Worm (Caenorhabditis elegans) whole organism, L1 larva: ENCODE measurements around the gene vps-45.
A peak's percentile ranks its signal among the peaks of the same experiment; 100 is the strongest.

ENCODE experiments used
- jun-1 ChIP-seq: fragments of 150-350 bp; optimal IDR thresholded peaks from 2 replicates; lab custom pipeline; 2014; ENCODE audit warnings: missing biosample characterization, missing genetic modification reagents, missing genetic modification characterization
- nhr-12 ChIP-seq: sonication (generic microtip); optimal IDR thresholded peaks from 2 replicates; lab custom pipeline; 2017; ENCODE audit warnings: missing biosample characterization, missing genetic modification characterization
- nhr-76 ChIP-seq: sonication (generic microtip); optimal IDR thresholded peaks from 2 replicates; lab custom pipeline; 2017; ENCODE audit warnings: missing biosample characterization, missing genetic modification characterization
- nhr-90 ChIP-seq: sonication (generic microtip); optimal IDR thresholded peaks from 2 replicates; lab custom pipeline; 2016; ENCODE audit warnings: mild to moderate bottlenecking, missing genetic modification characterization, missing compliant biosample characterization; ENCODE audit not compliant: poor library complexity
- pax-3 ChIP-seq: fragments of 200-800 bp; sonication (Bioruptor generic); optimal IDR thresholded peaks from 2 replicates; lab custom pipeline; 2018; ENCODE audit warnings: mild to moderate bottlenecking, missing genetic modification characterization, moderate library complexity, missing compliant biosample characterization
- zag-1 ChIP-seq: fragments of 150-350 bp; optimal IDR thresholded peaks from 2 replicates; lab custom pipeline; 2014; ENCODE audit warnings: missing biosample characterization, missing genetic modification characterization
- ztf-4 ChIP-seq: fragments of 150-350 bp; optimal IDR thresholded peaks from 2 replicates; lab custom pipeline; 2014; ENCODE audit warnings: missing biosample characterization, missing genetic modification characterization

- peak; percentile 7 for TF ChIP-seq ztf-4 (tag; lab: Kevin White, UChicago)
- peak; percentile 58 for TF ChIP-seq pax-3
- TF ChIP-seq nhr-76 (tag; lab: Kevin White, UChicago), result no peak
- peak; percentile 40 for TF ChIP-seq jun-1 (tag; lab: Kevin White, UChicago)
- no peak for TF ChIP-seq zag-1 (tag; lab: Kevin White, UChicago)
- TF ChIP-seq nhr-12, result no peak
- TF ChIP-seq nhr-90, result no peak
These were observed 18.2 kb upstream of the vps-45 start for ce11 chrX:992650-993403.
